Worm (Caenorhabditis elegans) whole organism, dauer: ENCODE measurements around the gene nac-3.

Source experiments
- unc-62 ChIP-seq: sonication (generic microtip); optimal IDR thresholded peaks from 2 replicates; lab custom pipeline; 2017; ENCODE audit warnings: missing biosample characterization, missing genetic modification reagents, missing genetic modification characterization

nac-3 gene

ce11 chrIII:10201235-10201634, 48.6 kb downstream of the nac-3 start, which contains the start of the genes T20G5.13 and T20G5.12:
T20G5.13 (minus strand) TSS chrIII:10201335.
T20G5.12 (plus strand) TSS chrIII:10201604.
- no peak for TF ChIP-seq unc-62 (GFP tag; lab: Kevin White, UChicago)

- TF ChIP-seq unc-62 (GFP tag; lab: Kevin White, UChicago) = no peak
Observed at ce11 chrIII:10202391-10202790, 49.8 kb downstream of the nac-3 start.

- no peak for TF ChIP-seq unc-62 (GFP tag; lab: Kevin White, UChicago)
Observed at ce11 chrIII:10202894-10203871, 50.6 kb downstream of the nac-3 start, which contains the start of gene chc-1. chc-1 (plus strand) TSS chrIII:10203821.

- TF ChIP-seq unc-62 (GFP tag; lab: Kevin White, UChicago) = no peak
Observed at ce11 chrIII:10206352-10206751, 53.8 kb downstream of the nac-3 start.
